Worm (Caenorhabditis elegans): ENCODE results near the gene Y39G8B.2.

Y39G8B.2 gene

DNA sequence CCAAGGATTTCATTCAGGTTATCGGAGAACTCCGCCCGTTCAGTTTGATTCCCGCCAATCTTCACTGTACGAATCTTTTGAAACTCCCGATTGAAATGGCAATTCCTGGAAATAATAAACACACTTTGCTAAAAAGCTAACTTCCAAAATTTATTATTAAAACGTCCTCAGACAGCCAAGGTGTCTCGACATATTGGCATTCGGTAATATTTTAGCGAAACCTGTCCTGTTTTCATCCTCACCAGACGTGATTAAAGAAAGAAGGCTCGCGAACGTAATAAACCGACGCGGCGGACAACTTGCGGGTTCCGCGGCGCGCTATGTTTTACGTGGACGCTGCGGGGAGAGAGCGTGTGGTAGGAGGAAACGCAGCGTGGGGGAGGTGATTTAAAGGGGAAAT, 42.2 kb upstream of the Y39G8B.2 start (continued):
- TF ChIP-seq ctbp-1 (GFP tag; IDR thresholded peaks at IDR 0.05), result peak; percentile 71
- TF ChIP-seq duxl-1 (tag; optimal IDR thresholded peaks at IDR 0.05; ENCODE audit: poor library complexity), result peak; percentile 84
- no peak for TF ChIP-seq zip-11 (GFP tag; IDR thresholded peaks at IDR 0.05)
- TF ChIP-seq fos-1 (tag; optimal IDR thresholded peaks at IDR 0.05), result no peak
- peak; percentile 73 for TF ChIP-seq mes-2 (tag; optimal IDR thresholded peaks at IDR 0.05; ENCODE audit: poor library complexity, severe bottlenecking)
- peak; percentile 53; the same call in 1 of the 2 replicates for TF ChIP-seq lin-1 (GFP tag; IDR thresholded peaks at IDR 0.05)
- 0 out of 2 replicates have a peak, but pooled peaks have one; percentile 28 for TF ChIP-seq madf-9 (GFP tag; conservative IDR thresholded peaks at IDR 0.05)
- TF ChIP-seq spr-3 (GFP tag; optimal IDR thresholded peaks at IDR 0.05), result peak; percentile 77
- no peak for TF ChIP-seq nhr-76 (tag; optimal IDR thresholded peaks at IDR 0.05)
- TF ChIP-seq lir-3 (tag; optimal IDR thresholded peaks at IDR 0.05), result peak; percentile 35
- peak; percentile 81 for TF ChIP-seq hmg-1.1 (GFP tag; IDR thresholded peaks at IDR 0.05)
- TF ChIP-seq dve-1 (tag; optimal IDR thresholded peaks at IDR 0.05; ENCODE audit: insufficient read depth), result peak; percentile 96
- TF ChIP-seq zip-2 (tag; optimal IDR thresholded peaks at IDR 0.05), result peak; percentile 56
- peak; percentile 78 for TF ChIP-seq nhr-102 (tag; optimal IDR thresholded peaks at IDR 0.05)
- TF ChIP-seq F26F4.8 (GFP tag; conservative IDR thresholded peaks at IDR 0.05), result no peak
- TF ChIP-seq hlh-11 (tag; optimal IDR thresholded peaks at IDR 0.05), result peak; percentile 84
- no peak for TF ChIP-seq unc-39 (tag; optimal IDR thresholded peaks at IDR 0.05)
- no peak for TF ChIP-seq Y75B8A.6 (GFP tag; IDR thresholded peaks at IDR 0.05)
- no peak for TF ChIP-seq ceh-44 (GFP tag; IDR thresholded peaks at IDR 0.05)
- no peak for TF ChIP-seq F44E2.7 (GFP tag; IDR thresholded peaks at IDR 0.05)
- peak; percentile 87 for TF ChIP-seq T26A8.4 (GFP tag; IDR thresholded peaks at IDR 0.05)
- TF ChIP-seq attf-4 (tag; optimal IDR thresholded peaks at IDR 0.05), result no peak
- peak; percentile 8; the same call in 1 of the 2 replicates for TF ChIP-seq tra-1 (GFP tag; IDR thresholded peaks at IDR 0.05)
- peak; percentile 49 for TF ChIP-seq sdz-12 (GFP tag; optimal IDR thresholded peaks at IDR 0.05)
- peak; percentile 70 for TF ChIP-seq nhr-77 (tag; optimal IDR thresholded peaks at IDR 0.05)
- no peak for TF ChIP-seq cey-2 (tag; optimal IDR thresholded peaks at IDR 0.05; ENCODE audit: borderline replicate concordance, insufficient read depth)
- peak; percentile 89; the same call in 1 of the 2 replicates for TF ChIP-seq nhr-42 (GFP tag; IDR thresholded peaks at IDR 0.05)
- peak; percentile 64; the same call in 1 of the 2 replicates for TF ChIP-seq zfp-3 (GFP tag; conservative IDR thresholded peaks at IDR 0.05)
- TF ChIP-seq aly-2 (tag; optimal IDR thresholded peaks at IDR 0.05), result no peak
- TF ChIP-seq ceh-20 (GFP tag; IDR thresholded peaks at IDR 0.05), result peak; percentile 70; the same call in 1 of the 2 replicates
- no peak for TF ChIP-seq ceh-32 (tag; optimal IDR thresholded peaks at IDR 0.05; ENCODE audit: poor library complexity)
- TF ChIP-seq unc-130 (GFP tag; optimal IDR thresholded peaks at IDR 0.05), result peak; percentile 71
- TF ChIP-seq Y48G9A.11 (GFP tag; IDR thresholded peaks at IDR 0.05), result peak; percentile 70
- TF ChIP-seq nhr-6 (tag; optimal IDR thresholded peaks at IDR 0.05), result peak; percentile 37
- no peak for TF ChIP-seq mxl-2 (GFP tag; conservative IDR thresholded peaks at IDR 0.05)
- TF ChIP-seq dmd-9 (GFP tag; IDR thresholded peaks at IDR 0.05), result no peak

DNA sequence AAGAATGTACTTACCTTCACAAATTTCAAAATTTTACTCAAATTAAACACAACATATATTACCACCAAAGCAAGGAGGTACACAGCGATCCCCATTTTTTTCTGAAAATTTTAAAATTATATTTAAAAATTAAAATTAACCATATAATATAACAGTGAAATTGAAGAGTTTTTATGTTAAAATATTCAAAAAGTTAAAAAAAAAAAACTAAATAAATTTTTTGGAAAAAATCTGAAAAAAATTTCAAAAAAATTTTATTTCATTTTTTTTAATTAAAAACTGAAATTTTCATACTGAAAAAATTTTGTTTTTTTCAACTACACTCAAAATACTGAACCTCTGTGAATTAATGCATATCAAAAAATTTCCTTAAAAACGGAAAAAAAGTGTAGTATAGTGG, 40.8 kb upstream of the Y39G8B.2 start, which contains the start of gene cyp-37A1:
Gene cyp-37A1 (minus strand): TSS at position 101 of the 400 bp plus-strand sequence.
- TF ChIP-seq nhr-41 (GFP tag; IDR thresholded peaks at IDR 0.05) (no peak), daf-16 (GFP tag; optimal IDR thresholded peaks at IDR 0.05) (no peak), daf-16 (tag; optimal IDR thresholded peaks at IDR 0.05) (peak; percentile 18), dve-1 (tag; optimal IDR thresholded peaks at IDR 0.05; ENCODE audit: insufficient read depth) (peak; percentile 13)

DNA sequence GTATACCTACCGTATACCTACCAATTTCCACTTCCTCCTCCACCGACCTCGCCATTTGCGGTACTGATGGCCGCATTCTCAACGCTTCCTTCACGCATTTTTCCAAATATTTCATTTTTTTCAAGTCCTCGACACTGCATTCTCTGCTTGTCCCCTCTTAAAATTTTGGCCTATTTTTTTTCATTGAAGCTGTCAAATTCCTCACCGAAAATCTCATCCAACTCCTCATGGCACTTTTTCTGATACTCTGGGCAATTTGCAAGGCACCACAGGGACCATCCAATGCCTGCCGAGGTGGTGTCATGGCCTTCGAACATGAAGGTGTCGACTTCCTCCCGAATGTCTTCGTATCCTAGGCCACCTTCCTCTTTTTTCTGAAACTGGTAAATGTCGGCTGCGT, 38.6 kb upstream of the Y39G8B.2 start:
- TF ChIP-seq F44E2.7 (GFP tag; IDR thresholded peaks at IDR 0.05) (0 out of 2 replicates have a peak, but pooled peaks have one; percentile 29), zip-2 (tag; optimal IDR thresholded peaks at IDR 0.05) (no peak), skn-1 (tag; optimal IDR thresholded peaks at IDR 0.05) (no peak), aha-1 (tag) (peak; percentile 93), pha-4 (GFP tag; IDR thresholded peaks at IDR 0.05) (no peak), pha-4 (tag; optimal IDR thresholded peaks at IDR 0.05) (no peak), pqm-1 (tag; optimal IDR thresholded peaks at IDR 0.05) (no peak), nhr-77 (tag; optimal IDR thresholded peaks at IDR 0.05) (no peak), T26A8.4 (GFP tag; IDR thresholded peaks at IDR 0.05) (no peak), F37D6.2 (tag; optimal IDR thresholded peaks at IDR 0.05) (no peak), ceh-82 (tag; optimal IDR thresholded peaks at IDR 0.05) (no peak)
